Fruit fly (Drosophila melanogaster) whole organism, embryonic: Measurements from ENCODE around the gene fz.

ENCODE experiments used
- B-H2 ChIP-seq: fragments of 200-800 bp; sonication (Bioruptor generic); optimal IDR thresholded peaks from 2 replicates; lab custom pipeline; 2018; ENCODE audit warnings: missing biosample characterization, mild to moderate bottlenecking, missing genetic modification characterization
- Bteb2 ChIP-seq: fragments of 200-800 bp; sonication (Bioruptor generic); optimal IDR thresholded peaks from 2 replicates; lab custom pipeline; 2016; ENCODE audit warnings: missing biosample characterization, missing genetic modification characterization
- CG10543 ChIP-seq: fragments of 200-800 bp; sonication (Bioruptor generic); optimal IDR thresholded peaks from 3 replicates; lab custom pipeline; 2017; ENCODE audit warnings: missing biosample characterization, mild to moderate bottlenecking, missing genetic modification characterization, moderate library complexity
- CG10979 ChIP-seq: fragments of 200-800 bp; sonication (Bioruptor generic); optimal IDR thresholded peaks from 2 replicates; lab custom pipeline; 2018; ENCODE audit warnings: missing biosample characterization, mild to moderate bottlenecking, missing genetic modification characterization, moderate library complexity
- CG1233 ChIP-seq: fragments of 200-800 bp; sonication (Bioruptor generic); optimal IDR thresholded peaks from 4 replicates; lab custom pipeline; 2018; ENCODE audit warnings: missing biosample characterization, mild to moderate bottlenecking, missing genetic modification characterization
- CG12659 ChIP-seq: fragments of 200-800 bp; sonication (Bioruptor generic); optimal IDR thresholded peaks from 3 replicates; lab custom pipeline; 2017; ENCODE audit warnings: mild to moderate bottlenecking, missing biosample characterization, missing genetic modification reagents, missing genetic modification characterization
- CG12769 ChIP-seq: fragments of 200-800 bp; sonication (Bioruptor generic); optimal IDR thresholded peaks from 2 replicates; lab custom pipeline; 2019; ENCODE audit warnings: missing biosample characterization, mild to moderate bottlenecking, missing genetic modification characterization, moderate library complexity
- CG14710 ChIP-seq: fragments of 200-800 bp; sonication (Bioruptor generic); optimal IDR thresholded peaks from 3 replicates; lab custom pipeline; 2019; ENCODE audit warnings: missing biosample characterization, mild to moderate bottlenecking, missing genetic modification characterization, moderate library complexity
- CG17359 ChIP-seq: fragments of 200-800 bp; sonication (Bioruptor generic); optimal IDR thresholded peaks from 3 replicates; lab custom pipeline; 2018; ENCODE audit warnings: missing biosample characterization, mild to moderate bottlenecking, missing genetic modification characterization, moderate library complexity
- CG17568 ChIP-seq: fragments of 200-800 bp; sonication (Bioruptor generic); optimal IDR thresholded peaks from 2 replicates; lab custom pipeline; 2018; ENCODE audit warnings: missing biosample characterization, mild to moderate bottlenecking, missing genetic modification characterization, moderate library complexity
- CG18011 ChIP-seq: fragments of 200-800 bp; sonication (Bioruptor generic); optimal IDR thresholded peaks from 2 replicates; lab custom pipeline; 2017; ENCODE audit warnings: missing biosample characterization, missing genetic modification characterization, mild to moderate bottlenecking, moderate library complexity, missing genotype
- CG18599 ChIP-seq: fragments of 200-800 bp; sonication (Bioruptor generic); optimal IDR thresholded peaks from 3 replicates; lab custom pipeline; 2017; ENCODE audit warnings: missing biosample characterization, missing genetic modification characterization, mild to moderate bottlenecking, moderate library complexity, missing genetic modification reagents
- CG2199 ChIP-seq: fragments of 200-800 bp; sonication (Bioruptor generic); IDR thresholded peaks from 3 replicates; pipeline ENCODE4 v1.3.6; 2022; ENCODE audit warnings: missing biosample characterization, missing genetic modification characterization
- CG3726 ChIP-seq: fragments of 200-800 bp; sonication (Bioruptor generic); IDR thresholded peaks from 3 replicates; pipeline ENCODE4, ENCODE4 v1.3.6; 2022; ENCODE audit warnings: missing biosample characterization, missing genetic modification characterization
- CG42726 ChIP-seq: fragments of 200-800 bp; sonication (Bioruptor generic); IDR thresholded peaks from 2 replicates; pipeline ENCODE4 v1.3.6; 2022; ENCODE audit warnings: missing biosample characterization, missing genetic modification characterization; ENCODE audit not compliant: partially characterized antibody
- CG4617 ChIP-seq: fragments of 200-800 bp; sonication (Bioruptor generic); optimal IDR thresholded peaks from 3 replicates; lab custom pipeline; 2016; ENCODE audit warnings: missing biosample characterization, missing genetic modification characterization, borderline replicate concordance
- CG6813 ChIP-seq: fragments of 200-800 bp; sonication (Bioruptor generic); optimal IDR thresholded peaks from 2 replicates; lab custom pipeline; 2017; ENCODE audit warnings: missing biosample characterization, missing genetic modification characterization, mild to moderate bottlenecking, moderate library complexity, missing genetic modification reagents
- CG8944 ChIP-seq: fragments of 200-800 bp; sonication (Bioruptor generic); optimal IDR thresholded peaks from 3 replicates; lab custom pipeline; 2016; ENCODE audit warnings: missing biosample characterization, missing genetic modification characterization
- CkIIα-i1 ChIP-seq: fragments of 200-800 bp; sonication (Bioruptor generic); IDR thresholded peaks from 2 replicates; pipeline ENCODE4 v1.3.6; 2022; ENCODE audit warnings: missing biosample characterization, missing genetic modification characterization
- Dek ChIP-seq: fragments of 200-800 bp; sonication (Bioruptor generic); optimal IDR thresholded peaks from 3 replicates; lab custom pipeline; 2019; ENCODE audit warnings: missing biosample characterization, mild to moderate bottlenecking, missing genetic modification characterization, moderate library complexity
- Eip74EF ChIP-seq, 2 experiments: fragments of 200-800 bp in 1 of 2; fragments of >200 bp in 1 of 2; sonication (Bioruptor generic) in 1 of 2; optimal IDR thresholded peaks; 2 replicates each; lab custom pipeline; 2017 to 2019; ENCODE audit warnings: missing biosample characterization in 2 of 2, missing genetic modification characterization in 2 of 2, mild to moderate bottlenecking in 1 of 2, moderate library complexity in 1 of 2
- Gsc ChIP-seq: fragments of 200-800 bp; sonication (Bioruptor generic); IDR thresholded peaks from 2 replicates; pipeline ENCODE4 v1.3.6; 2022; ENCODE audit warnings: missing biosample characterization, missing genetic modification characterization
- Hey ChIP-seq: fragments of 200-800 bp; sonication (Bioruptor generic); optimal IDR thresholded peaks from 3 replicates; lab custom pipeline; 2018; ENCODE audit warnings: missing biosample characterization, mild to moderate bottlenecking, missing genetic modification characterization
- Kr ChIP-seq: fragments of 200-800 bp; sonication (Bioruptor generic); optimal IDR thresholded peaks from 2 replicates; lab custom pipeline; 2017; ENCODE audit warnings: missing biosample characterization, mild to moderate bottlenecking, missing genetic modification characterization
- Lim3 ChIP-seq: fragments of 200-800 bp; sonication (Bioruptor generic); IDR thresholded peaks from 2 replicates; pipeline ENCODE4 v1.3.6; 2022; ENCODE audit warnings: missing biosample characterization, missing genetic modification characterization
- Med ChIP-seq: fragments of 200-800 bp; sonication (Bioruptor generic); peaks from one replicate; lab custom pipeline; 2016; ENCODE audit warnings: missing biosample characterization, missing genetic modification characterization, mild to moderate bottlenecking, inconsistent platforms, moderate library complexity
- Meics ChIP-seq: fragments of 200-800 bp; sonication (Bioruptor generic); optimal IDR thresholded peaks from 2 replicates; lab custom pipeline; 2017; ENCODE audit warnings: missing biosample characterization, mild to moderate bottlenecking, missing genetic modification characterization
- Myb ChIP-seq: fragments of 200-800 bp; sonication (Bioruptor generic); optimal IDR thresholded peaks from 2 replicates; lab custom pipeline; 2016; ENCODE audit warnings: missing biosample characterization, missing genetic modification characterization
- NK7.1 ChIP-seq: fragments of 200-800 bp; sonication (Bioruptor generic); optimal IDR thresholded peaks from 3 replicates; lab custom pipeline; 2016; ENCODE audit warnings: missing biosample characterization, missing genetic modification characterization
- Nf-YC ChIP-seq: fragments of 200-800 bp; optimal IDR thresholded peaks from 3 replicates; lab custom pipeline; 2019; ENCODE audit warnings: missing biosample characterization, mild to moderate bottlenecking, missing genetic modification characterization, moderate library complexity
- Oli ChIP-seq: fragments of 200-800 bp; sonication (Bioruptor generic); optimal IDR thresholded peaks from 2 replicates; lab custom pipeline; 2018; ENCODE audit warnings: missing biosample characterization, mild to moderate bottlenecking, missing genetic modification characterization, moderate library complexity
- Spps ChIP-seq: fragments of 200-800 bp; sonication (Bioruptor generic); optimal IDR thresholded peaks from 2 replicates; lab custom pipeline; 2018; ENCODE audit warnings: missing biosample characterization, mild to moderate bottlenecking, missing genetic modification characterization
- Sry-β ChIP-seq: fragments of 200-800 bp; sonication (Bioruptor generic); optimal IDR thresholded peaks from 2 replicates; lab custom pipeline; 2018; ENCODE audit warnings: missing biosample characterization, mild to moderate bottlenecking, missing genetic modification characterization, moderate library complexity
- az2 ChIP-seq: fragments of 200-800 bp; sonication (Bioruptor generic); optimal IDR thresholded peaks from 3 replicates; lab custom pipeline; 2016; ENCODE audit warnings: missing biosample characterization, missing genetic modification characterization
- cad ChIP-seq: fragments of >200 bp; optimal IDR thresholded peaks from 2 replicates; lab custom pipeline; 2017; ENCODE audit warnings: missing biosample characterization, missing genetic modification characterization
- cg ChIP-seq: fragments of 200-800 bp; sonication (Bioruptor generic); optimal IDR thresholded peaks from 3 replicates; lab custom pipeline; 2019; ENCODE audit warnings: missing biosample characterization, mild to moderate bottlenecking, missing genetic modification characterization, moderate library complexity
- crol ChIP-seq: fragments of 200-800 bp; sonication (Bioruptor generic); IDR thresholded peaks from 2 replicates; pipeline ENCODE4 v1.3.6; 2022; ENCODE audit warnings: missing biosample characterization, missing genetic modification characterization
- fu2 ChIP-seq: fragments of 200-800 bp; sonication (Bioruptor generic); optimal IDR thresholded peaks from 2 replicates; lab custom pipeline; 2016; ENCODE audit warnings: missing biosample characterization, missing genetic modification characterization
- gce ChIP-seq: fragments of 200-800 bp; sonication (Bioruptor generic); IDR thresholded peaks from 3 replicates; pipeline ENCODE4 v1.3.6; 2022; ENCODE audit warnings: missing biosample characterization, missing genetic modification characterization
- gcm ChIP-seq: fragments of 200-800 bp; sonication (Bioruptor generic); optimal IDR thresholded peaks from 2 replicates; lab custom pipeline; 2019; ENCODE audit warnings: missing biosample characterization, mild to moderate bottlenecking, missing genetic modification characterization, moderate library complexity
- hb ChIP-seq: fragments of 200-800 bp; sonication (Bioruptor generic); IDR thresholded peaks from 3 replicates; pipeline ENCODE4 v1.3.6; 2022; ENCODE audit warnings: missing biosample characterization, missing genetic modification characterization; ENCODE audit not compliant: partially characterized antibody
- her ChIP-seq: fragments of 200-800 bp; sonication (Bioruptor generic); optimal IDR thresholded peaks from 2 replicates; lab custom pipeline; 2016; ENCODE audit warnings: missing biosample characterization, missing genetic modification characterization
- ind ChIP-seq: fragments of 200-800 bp; sonication (Bioruptor generic); optimal IDR thresholded peaks from 3 replicates; lab custom pipeline; 2016; ENCODE audit warnings: missing biosample characterization, missing genetic modification characterization
- inv ChIP-seq: fragments of 200-800 bp; sonication (Bioruptor generic); IDR thresholded peaks from 2 replicates; pipeline ENCODE4 v1.3.6; 2022; ENCODE audit warnings: missing biosample characterization, missing genetic modification characterization; ENCODE audit not compliant: partially characterized antibody
- lbe ChIP-seq: fragments of 200-800 bp; sonication (Bioruptor generic); optimal IDR thresholded peaks from 2 replicates; lab custom pipeline; 2016; ENCODE audit warnings: missing biosample characterization, mild to moderate bottlenecking, missing genetic modification characterization
- lov ChIP-seq, 2 experiments: fragments of 200-800 bp in 1 of 2; fragments of >200 bp in 1 of 2; sonication (Bioruptor generic) in 1 of 2; IDR thresholded peaks in 1 of 2; optimal IDR thresholded peaks in 1 of 2; 2 replicates in 1 of 2; 3 replicates in 1 of 2; pipeline versions ENCODE4 v1.3.6 to Lab custom; 2017 to 2022; ENCODE audit warnings: missing biosample characterization in 1 of 2, missing genetic modification characterization in 1 of 2
- pros ChIP-seq: fragments of 200-800 bp; sonication (Bioruptor generic); optimal IDR thresholded peaks from 3 replicates; lab custom pipeline; 2019; ENCODE audit warnings: missing biosample characterization, mild to moderate bottlenecking, missing genetic modification characterization, moderate library complexity
- slp2 ChIP-seq: fragments of 200-800 bp; sonication (Bioruptor generic); optimal IDR thresholded peaks from 2 replicates; lab custom pipeline; 2016; ENCODE audit warnings: missing biosample characterization, missing genetic modification characterization
- unc-4 ChIP-seq: fragments of 200-800 bp; sonication (Bioruptor generic); IDR thresholded peaks from 2 replicates; pipeline ENCODE4 v1.3.6; 2022; ENCODE audit warnings: missing biosample characterization, missing genetic modification characterization; ENCODE audit not compliant: partially characterized antibody

Gene fz

dm6 chr3L:14325285-14325684 is 51.1 kb downstream of the fz start (continued):
- no peak for TF ChIP-seq CG8944 (GFP tag; lab: Kevin White, UChicago)
- no peak for TF ChIP-seq CG3726 (GFP tag; lab: Robert Waterston, UW)
- TF ChIP-seq CG10543 (GFP tag; lab: Kevin White, UChicago), result peak; percentile 9
- TF ChIP-seq gcm (GFP tag; lab: Kevin White, UChicago), result peak; percentile 22
- peak; percentile 52 for TF ChIP-seq CG12659 (GFP tag; lab: Kevin White, UChicago)
- 0 out of 3 replicates have a peak, but pooled peaks have one; percentile 24 for TF ChIP-seq gce (GFP tag; lab: Robert Waterston, UW)
- TF ChIP-seq CG1233 (GFP tag; lab: Kevin White, UChicago), result peak; percentile 48
- TF ChIP-seq Oli (tag; lab: Kevin White, UChicago), result peak; percentile 69
- no peak for TF ChIP-seq unc-4 (GFP tag; lab: Robert Waterston, UW)
- no peak for TF ChIP-seq crol
- TF ChIP-seq Nf-YC (tag; lab: Kevin White, UChicago), result peak; percentile 2
- TF ChIP-seq CG18011 (GFP tag; lab: Kevin White, UChicago), result no peak
- TF ChIP-seq Med (GFP tag; lab: Kevin White, UChicago), result no peak
- TF ChIP-seq pros, result no peak
- TF ChIP-seq inv (GFP tag; lab: Robert Waterston, UW), result no peak
- peak; percentile 35 for TF ChIP-seq Meics (GFP tag; lab: Kevin White, UChicago)
- TF ChIP-seq Hey (tag; lab: Kevin White, UChicago), result no peak
- no peak for TF ChIP-seq cad (GFP tag; lab: Kevin White, UChicago)
- TF ChIP-seq Bteb2 (GFP tag; lab: Kevin White, UChicago), result no peak
- peak; percentile 73 for TF ChIP-seq CG14710 (tag; lab: Kevin White, UChicago)
- no peak for TF ChIP-seq CG42726 (GFP tag; lab: Robert Waterston, UW)
- TF ChIP-seq her, result no peak
- no peak for TF ChIP-seq Kr (GFP tag; lab: Kevin White, UChicago)
- peak; percentile 84 for TF ChIP-seq CG10979 (tag; lab: Kevin White, UChicago)
- no peak for TF ChIP-seq Dek (tag; lab: Kevin White, UChicago)
- no peak for TF ChIP-seq fu2
- TF ChIP-seq lov (optimal IDR thresholded peaks at IDR 0.05; lab: Kevin White, UChicago), result no peak
- no peak for TF ChIP-seq lov (GFP tag; IDR thresholded peaks at IDR 0.05; lab: Robert Waterston, UW)
- peak; percentile 52 for TF ChIP-seq CG18599
- TF ChIP-seq az2 (GFP tag; lab: Kevin White, UChicago), result peak; percentile 67
- no peak for TF ChIP-seq CG4617 (GFP tag; lab: Kevin White, UChicago)
- no peak for TF ChIP-seq CG17568 (GFP tag; lab: Kevin White, UChicago)
- TF ChIP-seq lbe, result no peak
- no peak for TF ChIP-seq hb (GFP tag; lab: Robert Waterston, UW)
- TF ChIP-seq B-H2 (GFP tag; lab: Kevin White, UChicago), result no peak
- peak; percentile 47 for TF ChIP-seq ind (GFP tag; lab: Kevin White, UChicago)
- TF ChIP-seq cg (GFP tag; lab: Kevin White, UChicago), result no peak
- TF ChIP-seq Gsc (GFP tag; lab: Robert Waterston, UW), result no peak
- TF ChIP-seq Spps (tag; lab: Kevin White, UChicago), result peak; percentile 68
- TF ChIP-seq NK7.1 (GFP tag; lab: Kevin White, UChicago), result no peak
- TF ChIP-seq Lim3 (GFP tag; lab: Robert Waterston, UW), result no peak
- no peak for TF ChIP-seq CkIIα-i1 (GFP tag; lab: Robert Waterston, UW)
- peak; percentile 32 for TF ChIP-seq CG6813
- TF ChIP-seq Sry-β, result no peak
- no peak for TF ChIP-seq Myb (GFP tag; lab: Kevin White, UChicago)
- TF ChIP-seq slp2, result no peak
- no peak for TF ChIP-seq CG12769 (tag; lab: Kevin White, UChicago)
- TF ChIP-seq Eip74EF (GFP tag; optimal IDR thresholded peaks at IDR 0.05; lab: Kevin White, UChicago), result peak in 1 of 2 experiments; percentile 68
- peak; percentile 72 for TF ChIP-seq CG17359
- TF ChIP-seq CG2199 (GFP tag; lab: Robert Waterston, UW), result 0 out of 3 replicates have a peak, but pooled peaks have one; percentile 60
